Fruit fly (Drosophila melanogaster): ENCODE results near the gene Cyp4ac1.

- TF ChIP-seq usp (GFP tag; optimal IDR thresholded peaks at IDR 0.05) (no peak), OdsH (GFP tag; optimal IDR thresholded peaks at IDR 0.05) (peak; percentile 59), br (GFP tag; optimal IDR thresholded peaks at IDR 0.05) (peak; percentile 53), Abd-B (GFP tag; optimal IDR thresholded peaks at IDR 0.05) (no peak), dl (GFP tag; optimal IDR thresholded peaks at IDR 0.05; ENCODE audit: insufficient read depth in 1 of 2, partially characterized antibody in 2 of 2) (no peak)
Measured at dm6 chr2L:5297289-5297960, 33.6 kb downstream of the Cyp4ac1 start.
